Worm (Caenorhabditis elegans): ENCODE measurements around the gene srv-1.
A peak's percentile ranks its signal among the peaks of the same experiment; 100 is the strongest.

The srv-1 gene

DNA sequence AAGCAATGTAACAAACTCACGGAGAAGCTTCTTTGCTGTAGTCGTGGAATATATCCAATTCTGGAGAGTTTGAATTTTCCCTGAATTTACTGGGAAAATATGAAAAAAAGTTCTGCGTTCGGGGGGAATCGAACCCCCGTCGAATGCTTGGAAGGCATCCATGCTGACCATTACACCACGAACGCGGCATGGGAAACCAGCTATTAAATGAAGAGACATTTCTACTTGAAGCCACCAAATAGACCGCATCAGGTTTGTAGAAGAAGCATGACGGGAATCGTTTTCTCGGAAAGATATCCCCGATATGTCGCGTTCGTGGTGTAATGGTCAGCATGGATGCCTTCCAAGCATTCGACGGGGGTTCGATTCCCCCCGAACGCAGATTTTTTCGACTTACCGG is 38.3 kb downstream of the srv-1 start (continued):
- TF ChIP-seq lin-35 (GFP tag; optimal IDR thresholded peaks at IDR 0.05) (peak in 1 of 3 experiments; percentile 40), snpc-1.3 (tag; optimal IDR thresholded peaks at IDR 0.05; ENCODE audit: insufficient read depth) (peak; percentile 13), Y79H2A.3 (GFP tag; conservative IDR thresholded peaks at IDR 0.05) (no peak), aptf-2 (GFP tag; conservative IDR thresholded peaks at IDR 0.05) (no peak), ceh-91 (GFP tag; IDR thresholded peaks at IDR 0.05) (no peak), athp-1 (tag; optimal IDR thresholded peaks at IDR 0.05) (peak; percentile 38), hrde-1 (tag; optimal IDR thresholded peaks at IDR 0.05; ENCODE audit: borderline replicate concordance) (peak; percentile 21), attf-6 (GFP tag; IDR thresholded peaks at IDR 0.05) (peak; percentile 53; the same call in 1 of the 2 replicates), D2030.7 (GFP tag; IDR thresholded peaks at IDR 0.05) (0 out of 2 replicates have a peak, but pooled peaks have one; percentile 22), C06A6.2 (GFP tag; conservative IDR thresholded peaks at IDR 0.05) (no peak), bed-2 (GFP tag; IDR thresholded peaks at IDR 0.05) (no peak), ztf-26 (tag; optimal IDR thresholded peaks at IDR 0.05) (peak; percentile 26), lin-54 (GFP tag; optimal IDR thresholded peaks at IDR 0.05) (peak; percentile 15), nfya-2 (GFP tag; IDR thresholded peaks at IDR 0.05) (no peak), tbp1 (GFP tag; optimal IDR thresholded peaks at IDR 0.05) (peak; percentile 91), madf-3 (GFP tag; IDR thresholded peaks at IDR 0.05) (0 out of 2 replicates have a peak, but pooled peaks have one; percentile 19), efl-1 (GFP tag; optimal IDR thresholded peaks at IDR 0.05) (no peak), ztf-3 (GFP tag; optimal IDR thresholded peaks at IDR 0.05) (no peak)

DNA sequence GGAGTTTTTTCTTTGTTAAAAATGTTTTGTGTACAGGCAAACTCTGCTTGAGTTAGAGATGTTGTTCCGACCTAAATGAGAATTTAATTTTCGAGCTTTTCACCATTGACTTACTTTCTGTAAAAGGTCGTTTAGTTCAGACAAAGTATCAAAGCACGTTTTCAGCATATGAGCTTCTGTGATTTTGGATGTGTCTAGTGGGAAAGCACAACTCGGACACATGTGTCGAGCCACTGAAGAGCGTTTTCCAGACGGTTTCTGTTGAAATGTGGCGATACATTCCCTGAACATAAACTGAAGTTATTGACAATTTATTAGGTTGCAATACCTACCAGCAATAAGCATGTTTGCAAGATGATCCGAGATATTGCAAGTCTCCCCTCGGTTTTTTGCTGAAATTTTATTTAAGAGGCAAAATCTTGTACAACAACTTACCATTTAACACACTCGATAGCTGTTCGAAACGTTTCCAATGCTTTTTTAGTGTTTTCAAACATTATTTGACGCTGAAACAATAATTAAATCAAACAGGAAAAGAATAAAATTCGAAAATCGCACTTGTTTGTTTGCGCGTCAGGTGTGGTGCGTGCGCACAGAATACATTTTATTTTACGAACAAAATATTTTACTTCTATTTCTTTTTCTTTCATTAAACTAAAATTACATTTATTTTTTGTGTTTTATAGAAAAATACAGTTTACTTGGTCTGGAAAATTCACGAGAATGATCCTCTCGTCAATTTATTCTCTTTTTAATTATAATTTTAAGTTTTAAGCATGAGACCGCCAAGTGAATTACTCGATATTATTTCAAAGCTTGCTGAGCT is 39.0 kb downstream of the srv-1 start, which contains the start of the genes brd-1 and K04C2.2:
TSS of gene brd-1 (minus strand) at position 506 of the 826 bp plus-strand sequence.
TSS of gene K04C2.2 (plus strand) at position 776 of the 826 bp plus-strand sequence.
- TF ChIP-seq rpc-1 (optimal IDR thresholded peaks at IDR 0.05) = no peak
- no peak for TF ChIP-seq rpc-1 (tag; optimal IDR thresholded peaks at IDR 0.05)
- no peak for TF ChIP-seq ztf-28 (GFP tag; IDR thresholded peaks at IDR 0.05)
- no peak for TF ChIP-seq lin-40 (tag; optimal IDR thresholded peaks at IDR 0.05)
- no peak for TF ChIP-seq B0019.2 (GFP tag; conservative IDR thresholded peaks at IDR 0.05)
- 0 out of 2 replicates have a peak, but pooled peaks have one; percentile 27 for TF ChIP-seq lin-26 (GFP tag; IDR thresholded peaks at IDR 0.05)
- TF ChIP-seq dpl-1 (GFP tag; optimal IDR thresholded peaks at IDR 0.05) = peak; percentile 23
- no peak for TF ChIP-seq ztf-25 (GFP tag; IDR thresholded peaks at IDR 0.05)

DNA sequence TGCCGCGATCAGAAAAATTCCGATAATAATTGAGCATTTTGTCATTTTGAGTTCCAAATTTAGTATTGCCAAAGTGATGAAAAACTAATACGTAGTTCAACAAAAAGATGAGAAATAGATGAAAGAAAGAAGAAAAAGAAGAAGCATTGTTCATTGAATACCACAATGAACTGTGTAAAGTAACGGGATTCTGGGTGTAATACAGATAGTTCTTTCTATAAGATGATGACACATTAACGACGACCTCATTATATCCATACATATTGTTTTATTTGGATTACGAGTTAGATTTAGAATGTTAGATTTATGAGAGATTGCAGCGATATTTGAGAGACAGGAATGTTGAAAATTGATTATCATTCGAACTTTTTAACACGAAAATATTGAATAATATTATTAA is 41.4 kb downstream of the srv-1 start, which contains the start of gene K04C2.5:
TSS of gene K04C2.5 (minus strand) at position 101 of the 400 bp plus-strand sequence.
- TF ChIP-seq mel-28 (tag; optimal IDR thresholded peaks at IDR 0.05; ENCODE audit: borderline replicate concordance) (no peak), mcd-1 (GFP tag; IDR thresholded peaks at IDR 0.05) (no peak), F23B12.7 (tag; optimal IDR thresholded peaks at IDR 0.05; ENCODE audit: insufficient read depth) (no peak), hlh-12 (tag; optimal IDR thresholded peaks at IDR 0.05) (no peak), Y53G8AR.9 (GFP tag; conservative IDR thresholded peaks at IDR 0.05) (no peak), ets-4 (GFP tag; optimal IDR thresholded peaks at IDR 0.05) (no peak), aptf-3 (GFP tag; IDR thresholded peaks at IDR 0.05) (no peak), egrh-3 (GFP tag; IDR thresholded peaks at IDR 0.05) (no peak), athp-1 (tag; optimal IDR thresholded peaks at IDR 0.05) (no peak), sea-2 (GFP tag; IDR thresholded peaks at IDR 0.05) (no peak), aptf-2 (GFP tag; conservative IDR thresholded peaks at IDR 0.05) (no peak), Y79H2A.3 (GFP tag; conservative IDR thresholded peaks at IDR 0.05) (no peak), C17E4.6 (GFP tag; IDR thresholded peaks at IDR 0.05) (no peak), ceh-79 (tag; optimal IDR thresholded peaks at IDR 0.05) (no peak), rcor-1 (GFP tag; IDR thresholded peaks at IDR 0.05) (no peak), T07F8.4 (tag; optimal IDR thresholded peaks at IDR 0.05) (no peak), ccch-3 (GFP tag; optimal IDR thresholded peaks at IDR 0.05) (no peak), xnd-1 (tag; optimal IDR thresholded peaks at IDR 0.05) (no peak), dpl-1 (GFP tag; optimal IDR thresholded peaks at IDR 0.05) (no peak)

Data from whole organism, young adult.